Fruit fly (Drosophila melanogaster): ENCODE measurements around the gene wts.

Gene wts

dm6 chr3R:30765306-30766033, 40.9 kb downstream of the wts start, which contains the start of gene zfh1 (continued):
- TF ChIP-seq CG17829 (tag; optimal IDR thresholded peaks at IDR 0.05) (peak; percentile 10), CG12219 (GFP tag; optimal IDR thresholded peaks at IDR 0.05) (no peak), gt (GFP tag; IDR thresholded peaks at IDR 0.05) (no peak), CG10274 (GFP tag; optimal IDR thresholded peaks at IDR 0.05) (no peak), cad (GFP tag; optimal IDR thresholded peaks at IDR 0.05) (no peak), CG16813 (GFP tag; IDR thresholded peaks at IDR 0.05; ENCODE audit: partially characterized antibody) (no peak; the same call in 2 of the 3 replicates), CG34376 (GFP tag; optimal IDR thresholded peaks at IDR 0.05) (peak; percentile 15), ken (GFP tag; IDR thresholded peaks at IDR 0.05) (0 out of 3 replicates have a peak, but pooled peaks have one; percentile 14), CG5180 (GFP tag; optimal IDR thresholded peaks at IDR 0.05) (peak; percentile 2), abd-A (tag; optimal IDR thresholded peaks at IDR 0.05) (peak; percentile 74), zen2 (GFP tag; IDR thresholded peaks at IDR 0.05; ENCODE audit: partially characterized antibody) (peak; percentile 62; the same call in 2 of the 3 replicates), Oaz (GFP tag; IDR thresholded peaks at IDR 0.05) (no peak), CG8478 (optimal IDR thresholded peaks at IDR 0.05) (peak; percentile 8), seq (GFP tag; IDR thresholded peaks at IDR 0.05) (peak; percentile 76; the same call in 1 of the 2 replicates), Sox102F (GFP tag; optimal IDR thresholded peaks at IDR 0.05) (no peak), CG9437 (GFP tag; optimal IDR thresholded peaks at IDR 0.05) (peak; percentile 96), ERR (GFP tag; optimal IDR thresholded peaks at IDR 0.05) (peak; percentile 53), Stat92E (GFP tag; optimal IDR thresholded peaks at IDR 0.05) (peak in 1 of 3 experiments; percentile 38), CG17385 (GFP tag; optimal IDR thresholded peaks at IDR 0.05) (no peak), CG12744 (GFP tag; optimal IDR thresholded peaks at IDR 0.05) (no peak), HHEX (GFP tag; optimal IDR thresholded peaks at IDR 0.05) (no peak), Med (GFP tag) (peak; percentile 83), ash1 (GFP tag; optimal IDR thresholded peaks at IDR 0.05) (peak; percentile 38), crc (GFP tag; optimal IDR thresholded peaks at IDR 0.05) (no peak), scrt (GFP tag; optimal IDR thresholded peaks at IDR 0.05) (peak; percentile 7), Xbp1 (GFP tag; optimal IDR thresholded peaks at IDR 0.05) (no peak), gcm (GFP tag; optimal IDR thresholded peaks at IDR 0.05) (peak; percentile 89), Sry-β (GFP tag; optimal IDR thresholded peaks at IDR 0.05) (no peak), CG31224 (GFP tag; IDR thresholded peaks at IDR 0.05) (no peak), pan (optimal IDR thresholded peaks at IDR 0.05) (no peak), pan (GFP tag; optimal IDR thresholded peaks at IDR 0.05 in 1 of 2, IDR thresholded peaks at IDR 0.05 in 1 of 2) (peak in 1 of 2 experiments; percentile 29), caup (GFP tag; optimal IDR thresholded peaks at IDR 0.05; ENCODE audit: severe bottlenecking) (no peak), CG10431 (GFP tag; optimal IDR thresholded peaks at IDR 0.05) (no peak), Dbx (GFP tag; IDR thresholded peaks at IDR 0.05) (0 out of 3 replicates have a peak, but pooled peaks have one; percentile 45), prd (optimal IDR thresholded peaks at IDR 0.05) (no peak), prd (GFP tag; IDR thresholded peaks at IDR 0.05) (0 out of 3 replicates have a peak, but pooled peaks have one; percentile 6), gro (GFP tag; optimal IDR thresholded peaks at IDR 0.05) (peak; percentile 17), Scr (GFP tag; IDR thresholded peaks at IDR 0.05; ENCODE audit: partially characterized antibody) (peak; percentile 47; the same call in 1 of the 2 replicates), lab (GFP tag; optimal IDR thresholded peaks at IDR 0.05) (peak; percentile 19), Mad (GFP tag; optimal IDR thresholded peaks at IDR 0.05) (no peak), gfzf (GFP tag; optimal IDR thresholded peaks at IDR 0.05) (no peak), so (GFP tag; IDR thresholded peaks at IDR 0.05) (0 out of 3 replicates have a peak, but pooled peaks have one; percentile 31), btn (GFP tag; optimal IDR thresholded peaks at IDR 0.05) (no peak), Atf6 (GFP tag; IDR thresholded peaks at IDR 0.05) (0 out of 2 replicates have a peak, but pooled peaks have one; percentile 26), org-1 (GFP tag; optimal IDR thresholded peaks at IDR 0.05) (no peak), Nf-YB (GFP tag; optimal IDR thresholded peaks at IDR 0.05) (peak; percentile 87), chif (GFP tag; optimal IDR thresholded peaks at IDR 0.05) (peak in 1 of 2 experiments; percentile 15), CG10321 (GFP tag; IDR thresholded peaks at IDR 0.05) (no peak), CG42726 (GFP tag; IDR thresholded peaks at IDR 0.05; ENCODE audit: partially characterized antibody) (no peak)

All from whole organism, embryonic.